Fruit fly (Drosophila melanogaster): ENCODE measurements around the gene TTLL3A.
A peak's percentile ranks its signal among the peaks of the same experiment; 100 is the strongest.

The TTLL3A gene

DNA sequence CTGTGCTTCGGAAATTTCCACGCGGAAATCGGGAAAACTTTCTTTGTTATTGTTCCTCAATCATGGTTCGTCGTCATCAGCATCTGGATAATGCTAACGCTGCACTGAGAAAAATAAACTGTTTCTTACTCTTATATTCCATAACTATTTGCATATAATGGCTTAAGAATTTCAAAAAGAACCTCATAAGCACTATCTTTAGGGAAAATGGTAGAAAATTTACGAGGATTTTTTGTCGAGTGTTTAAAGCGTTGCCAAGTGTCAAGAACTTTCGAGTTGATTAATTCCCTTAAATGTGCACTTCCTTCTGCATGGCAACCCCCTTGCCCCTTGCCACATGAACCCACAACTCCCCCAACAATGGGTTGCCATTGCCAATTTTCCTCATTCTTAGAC lies 48.0 kb upstream of the TTLL3A start (continued):
- TF ChIP-seq CG15514 (GFP tag; optimal IDR thresholded peaks at IDR 0.05) (no peak), cad (GFP tag; optimal IDR thresholded peaks at IDR 0.05) (no peak), CG13894 (tag; optimal IDR thresholded peaks at IDR 0.05) (no peak), eyg (GFP tag; optimal IDR thresholded peaks at IDR 0.05) (peak; percentile 37), Mrtf (GFP tag; IDR thresholded peaks at IDR 0.05) (0 out of 3 replicates have a peak, but pooled peaks have one; percentile 36), CG17385 (GFP tag; optimal IDR thresholded peaks at IDR 0.05) (peak; percentile 14), CG1529 (GFP tag; optimal IDR thresholded peaks at IDR 0.05) (peak; percentile 44), Ssrp (tag; optimal IDR thresholded peaks at IDR 0.05) (peak; percentile 66), Spps (tag; optimal IDR thresholded peaks at IDR 0.05) (peak; percentile 55), gro (GFP tag; optimal IDR thresholded peaks at IDR 0.05) (no peak), CG11247 (GFP tag; IDR thresholded peaks at IDR 0.05) (no peak; the same call in 1 of the 2 replicates), prd (optimal IDR thresholded peaks at IDR 0.05) (no peak), prd (GFP tag; IDR thresholded peaks at IDR 0.05) (peak; percentile 50; the same call in 2 of the 3 replicates), CG6654 (GFP tag; optimal IDR thresholded peaks at IDR 0.05) (peak; percentile 44), CG18599 (GFP tag; optimal IDR thresholded peaks at IDR 0.05) (peak; percentile 29), CG1832 (GFP tag; optimal IDR thresholded peaks at IDR 0.05) (no peak), dysf (GFP tag; IDR thresholded peaks at IDR 0.05) (peak; percentile 39; the same call in 2 of the 3 replicates), phol (tag; optimal IDR thresholded peaks at IDR 0.05) (peak; percentile 79), ind (GFP tag; optimal IDR thresholded peaks at IDR 0.05) (peak; percentile 52), salm (tag; optimal IDR thresholded peaks at IDR 0.05) (peak; percentile 41), slou (GFP tag; optimal IDR thresholded peaks at IDR 0.05) (peak; percentile 15), pum (GFP tag; optimal IDR thresholded peaks at IDR 0.05) (peak; percentile 32), Gug (GFP tag; IDR thresholded peaks at IDR 0.05) (peak; percentile 32; the same call in 1 of the 4 replicates), zfh2 (GFP tag; optimal IDR thresholded peaks at IDR 0.05) (peak; percentile 27), CG17568 (GFP tag; optimal IDR thresholded peaks at IDR 0.05) (peak; percentile 39), CG2116 (GFP tag; optimal IDR thresholded peaks at IDR 0.05) (no peak), CG30431 (GFP tag; optimal IDR thresholded peaks at IDR 0.05) (peak; percentile 46), maf-S (GFP tag; optimal IDR thresholded peaks at IDR 0.05) (peak; percentile 40), Poxn (GFP tag; IDR thresholded peaks at IDR 0.05) (no peak), CG1233 (GFP tag; optimal IDR thresholded peaks at IDR 0.05) (peak; percentile 23), CG7271 (tag; optimal IDR thresholded peaks at IDR 0.05) (peak; percentile 35), Antp (GFP tag; optimal IDR thresholded peaks at IDR 0.05) (peak; percentile 56), CG30020 (tag; optimal IDR thresholded peaks at IDR 0.05) (no peak), CG1603 (tag; optimal IDR thresholded peaks at IDR 0.05) (peak; percentile 69), CG9876 (GFP tag; optimal IDR thresholded peaks at IDR 0.05) (peak; percentile 4), Trl (optimal IDR thresholded peaks at IDR 0.05) (no peak), Trl (GFP tag; optimal IDR thresholded peaks at IDR 0.05) (peak; percentile 42), sob (GFP tag; IDR thresholded peaks at IDR 0.05) (no peak), Awh (GFP tag; IDR thresholded peaks at IDR 0.05) (no peak), CG10959 (GFP tag; IDR thresholded peaks at IDR 0.05) (peak; percentile 34), CG6813 (GFP tag; optimal IDR thresholded peaks at IDR 0.05) (no peak), CG6689 (GFP tag; IDR thresholded peaks at IDR 0.05) (peak; percentile 64; the same call in 1 of the 2 replicates), wdn (GFP tag; IDR thresholded peaks at IDR 0.05) (no peak), B-H2 (GFP tag; optimal IDR thresholded peaks at IDR 0.05) (no peak), Sry-δ (GFP tag; optimal IDR thresholded peaks at IDR 0.05) (peak; percentile 6), ato (GFP tag; IDR thresholded peaks at IDR 0.05; ENCODE audit: partially characterized antibody) (no peak), CG15696 (tag; optimal IDR thresholded peaks at IDR 0.05) (no peak), CG15269 (tag; optimal IDR thresholded peaks at IDR 0.05) (peak; percentile 11), dmrt99B (tag; optimal IDR thresholded peaks at IDR 0.05) (peak; percentile 74), Vsx1 (GFP tag; optimal IDR thresholded peaks at IDR 0.05) (no peak), Hr39 (optimal IDR thresholded peaks at IDR 0.05) (no peak), ERR (GFP tag; optimal IDR thresholded peaks at IDR 0.05) (no peak)
